Fruit fly (Drosophila melanogaster): ENCODE data around the gene Thor.

Thor gene

dm6 chr2L:3437068-3437467, 41.2 kb upstream of the Thor start (continued):
- TF ChIP-seq Hand (GFP tag; optimal IDR thresholded peaks at IDR 0.05) = no peak
- TF ChIP-seq Hr3 (GFP tag; optimal IDR thresholded peaks at IDR 0.05) = no peak
- TF ChIP-seq CG34224 (GFP tag; IDR thresholded peaks at IDR 0.05; ENCODE audit: partially characterized antibody) = no peak
- no peak for TF ChIP-seq CG4854 (GFP tag; optimal IDR thresholded peaks at IDR 0.05)
- no peak for TF ChIP-seq CG1647 (GFP tag; optimal IDR thresholded peaks at IDR 0.05)
- peak; percentile 45 to 46 for TF ChIP-seq chif (GFP tag; optimal IDR thresholded peaks at IDR 0.05)
- TF ChIP-seq abd-A (tag; optimal IDR thresholded peaks at IDR 0.05) = no peak
- TF ChIP-seq CG8944 (GFP tag; optimal IDR thresholded peaks at IDR 0.05) = peak; percentile 4
- TF ChIP-seq schlank (tag; optimal IDR thresholded peaks at IDR 0.05) = no peak
- TF ChIP-seq CG10565 (GFP tag; optimal IDR thresholded peaks at IDR 0.05) = no peak
- no peak for TF ChIP-seq unc-4 (GFP tag; IDR thresholded peaks at IDR 0.05; ENCODE audit: partially characterized antibody)
- TF ChIP-seq crp (GFP tag; optimal IDR thresholded peaks at IDR 0.05) = no peak
- no peak for TF ChIP-seq fu2 (GFP tag; optimal IDR thresholded peaks at IDR 0.05)
- TF ChIP-seq pb (GFP tag; optimal IDR thresholded peaks at IDR 0.05) = no peak
- no peak for TF ChIP-seq CG17186 (GFP tag; optimal IDR thresholded peaks at IDR 0.05)
- peak; percentile 55; the same call in 1 of the 2 replicates for TF ChIP-seq Nf-YA (GFP tag; IDR thresholded peaks at IDR 0.05)
- no peak for TF ChIP-seq lmd (GFP tag; IDR thresholded peaks at IDR 0.05)
- no peak for TF ChIP-seq btn (GFP tag; optimal IDR thresholded peaks at IDR 0.05)
- no peak for TF ChIP-seq cad (GFP tag; optimal IDR thresholded peaks at IDR 0.05)
- TF ChIP-seq CG13624 (GFP tag; optimal IDR thresholded peaks at IDR 0.05) = no peak
- peak; percentile 36 for TF ChIP-seq trem (tag; optimal IDR thresholded peaks at IDR 0.05)
- no peak for TF ChIP-seq Neu2 (GFP tag; optimal IDR thresholded peaks at IDR 0.05; ENCODE audit: borderline replicate concordance)
- TF ChIP-seq tin (GFP tag; optimal IDR thresholded peaks at IDR 0.05) = peak; percentile 3
- peak; percentile 72 for TF ChIP-seq CG8924 (tag; optimal IDR thresholded peaks at IDR 0.05)
- TF ChIP-seq CG3407 (GFP tag; optimal IDR thresholded peaks at IDR 0.05) = peak; percentile 45
- peak; percentile 23 for TF ChIP-seq CG3281 (GFP tag; optimal IDR thresholded peaks at IDR 0.05)
- TF ChIP-seq D19A (tag; optimal IDR thresholded peaks at IDR 0.05) = peak; percentile 31
- no peak for TF ChIP-seq Trl (optimal IDR thresholded peaks at IDR 0.05)
- TF ChIP-seq Trl (GFP tag; optimal IDR thresholded peaks at IDR 0.05) = peak; percentile 22
- TF ChIP-seq CG12299 (tag; optimal IDR thresholded peaks at IDR 0.05) = no peak
- TF ChIP-seq nerfin-1 (tag; optimal IDR thresholded peaks at IDR 0.05) = peak; percentile 64
- TF ChIP-seq Sox100B (GFP tag; optimal IDR thresholded peaks at IDR 0.05) = peak; percentile 67
- TF ChIP-seq CG12236 (GFP tag; optimal IDR thresholded peaks at IDR 0.05) = no peak
- TF ChIP-seq CG18619 (GFP tag; optimal IDR thresholded peaks at IDR 0.05) = no peak
- no peak for TF ChIP-seq amos (GFP tag; IDR thresholded peaks at IDR 0.05; ENCODE audit: partially characterized antibody)
- peak; percentile 69 for TF ChIP-seq CG31441 (GFP tag; IDR thresholded peaks at IDR 0.05)
- peak; percentile 50; the same call in 1 of the 2 replicates for TF ChIP-seq chm (GFP tag; IDR thresholded peaks at IDR 0.05)
- no peak for TF ChIP-seq Deaf1 (tag; optimal IDR thresholded peaks at IDR 0.05)
- TF ChIP-seq CHES-1-like (GFP tag; optimal IDR thresholded peaks at IDR 0.05) = no peak
- peak; percentile 77 for TF ChIP-seq CG6689 (GFP tag; IDR thresholded peaks at IDR 0.05)
- TF ChIP-seq pho (GFP tag; optimal IDR thresholded peaks at IDR 0.05) = no peak
- peak; percentile 47 for TF ChIP-seq ap (GFP tag; IDR thresholded peaks at IDR 0.05)
- no peak for TF ChIP-seq CG4617 (GFP tag; optimal IDR thresholded peaks at IDR 0.05; ENCODE audit: borderline replicate concordance)
- TF ChIP-seq tup (GFP tag; optimal IDR thresholded peaks at IDR 0.05) = no peak
- no peak for TF ChIP-seq crol (GFP tag; IDR thresholded peaks at IDR 0.05)
- no peak for TF ChIP-seq Elba2 (GFP tag; optimal IDR thresholded peaks at IDR 0.05)
- no peak for TF ChIP-seq dm (GFP tag; optimal IDR thresholded peaks at IDR 0.05)
- no peak for TF ChIP-seq tio (GFP tag; optimal IDR thresholded peaks at IDR 0.05)
- TF ChIP-seq Lim3 (GFP tag; IDR thresholded peaks at IDR 0.05) = no peak
- TF ChIP-seq fd102C (GFP tag; optimal IDR thresholded peaks at IDR 0.05) = no peak
- TF ChIP-seq CG10366 (GFP tag; IDR thresholded peaks at IDR 0.05) = peak; percentile 59
- no peak for TF ChIP-seq Doc3 (GFP tag; IDR thresholded peaks at IDR 0.05; ENCODE audit: partially characterized antibody)
